Fruit fly (Drosophila melanogaster): Measurements from ENCODE around the gene CG5199.

Gene CG5199

dm6 chr3L:20436069-20436468 lies 16.6 kb downstream of the CG5199 start, which contains the start of the genes mRpL15 and CtIP (continued):
- peak; percentile 39 for TF ChIP-seq MESR4 (GFP tag; optimal IDR thresholded peaks at IDR 0.05)
- TF ChIP-seq CG13775 (GFP tag; optimal IDR thresholded peaks at IDR 0.05), result no peak
- no peak for TF ChIP-seq nom (GFP tag; optimal IDR thresholded peaks at IDR 0.05)
- TF ChIP-seq Bgb (GFP tag; IDR thresholded peaks at IDR 0.05; ENCODE audit: partially characterized antibody), result peak; percentile 39; the same call in 1 of the 2 replicates
- peak; percentile 47 for TF ChIP-seq CG12659 (GFP tag; optimal IDR thresholded peaks at IDR 0.05)
- TF ChIP-seq BEAF-32 (GFP tag; optimal IDR thresholded peaks at IDR 0.05), result peak; percentile 43
- peak; percentile 5 for TF ChIP-seq CG2116 (GFP tag; optimal IDR thresholded peaks at IDR 0.05)
- TF ChIP-seq Sry-δ (GFP tag; optimal IDR thresholded peaks at IDR 0.05), result peak; percentile 39
- TF ChIP-seq amos (GFP tag; IDR thresholded peaks at IDR 0.05; ENCODE audit: partially characterized antibody), result peak; percentile 36; the same call in 1 of the 2 replicates
- peak; percentile 86 for TF ChIP-seq MBD-R2 (GFP tag; IDR thresholded peaks at IDR 0.05)
- peak; percentile 79 for TF ChIP-seq pzg (GFP tag; optimal IDR thresholded peaks at IDR 0.05)
- peak; percentile 33 for TF ChIP-seq sens (GFP tag)
- no peak for TF ChIP-seq cg (GFP tag; optimal IDR thresholded peaks at IDR 0.05)

- TF ChIP-seq Hand (GFP tag; optimal IDR thresholded peaks at IDR 0.05), result no peak
- no peak for TF ChIP-seq CG11695 (GFP tag; IDR thresholded peaks at IDR 0.05)
- no peak for TF ChIP-seq tx (GFP tag; optimal IDR thresholded peaks at IDR 0.05)
- no peak for TF ChIP-seq Oaz (GFP tag; IDR thresholded peaks at IDR 0.05)
- TF ChIP-seq Ets65A (GFP tag), result peak; percentile 64
- peak; percentile 69 for TF ChIP-seq CG2116 (GFP tag; optimal IDR thresholded peaks at IDR 0.05)
- peak; percentile 61 for TF ChIP-seq lbe (GFP tag; optimal IDR thresholded peaks at IDR 0.05)
- TF ChIP-seq CG14667 (GFP tag; IDR thresholded peaks at IDR 0.05), result no peak
- TF ChIP-seq Xrp1 (GFP tag; IDR thresholded peaks at IDR 0.05), result no peak
- no peak for TF ChIP-seq CG10366 (GFP tag; IDR thresholded peaks at IDR 0.05)
- TF ChIP-seq HLH3B (GFP tag; IDR thresholded peaks at IDR 0.05), result no peak
- TF ChIP-seq CrebB (tag; optimal IDR thresholded peaks at IDR 0.05), result no peak
- no peak for TF ChIP-seq esg (GFP tag; conservative IDR thresholded peaks at IDR 0.05)
- peak; percentile 48 for TF ChIP-seq CHES-1-like (GFP tag; optimal IDR thresholded peaks at IDR 0.05)
- peak; percentile 51 for TF ChIP-seq Ets97D (GFP tag; optimal IDR thresholded peaks at IDR 0.05)
- no peak for TF ChIP-seq eyg (GFP tag; optimal IDR thresholded peaks at IDR 0.05)
- TF ChIP-seq CG2875 (GFP tag; optimal IDR thresholded peaks at IDR 0.05), result no peak
- no peak for TF ChIP-seq usp (GFP tag; optimal IDR thresholded peaks at IDR 0.05)
- no peak for TF ChIP-seq CG12219 (GFP tag; optimal IDR thresholded peaks at IDR 0.05)
- TF ChIP-seq Fer2 (tag; optimal IDR thresholded peaks at IDR 0.05), result no peak
- no peak for TF ChIP-seq CG8359 (GFP tag; optimal IDR thresholded peaks at IDR 0.05; ENCODE audit: borderline replicate concordance)
- no peak for TF ChIP-seq CG17328 (GFP tag; IDR thresholded peaks at IDR 0.05)
- TF ChIP-seq sima (GFP tag; optimal IDR thresholded peaks at IDR 0.05), result no peak
- peak; percentile 36 for TF ChIP-seq phol (tag; optimal IDR thresholded peaks at IDR 0.05)
- TF ChIP-seq CG9437 (GFP tag; optimal IDR thresholded peaks at IDR 0.05), result no peak
- TF ChIP-seq CG17186 (GFP tag; optimal IDR thresholded peaks at IDR 0.05), result peak; percentile 62
- TF ChIP-seq Ssrp (tag; optimal IDR thresholded peaks at IDR 0.05), result no peak
- TF ChIP-seq CG7786 (GFP tag; optimal IDR thresholded peaks at IDR 0.05), result no peak
- TF ChIP-seq CG18011 (GFP tag; optimal IDR thresholded peaks at IDR 0.05), result no peak
- no peak for TF ChIP-seq CG15601 (tag; optimal IDR thresholded peaks at IDR 0.05)
- TF ChIP-seq vnd (GFP tag; IDR thresholded peaks at IDR 0.05; ENCODE audit: partially characterized antibody), result peak; percentile 55; the same call in 1 of the 3 replicates
- TF ChIP-seq CG10267 (tag; optimal IDR thresholded peaks at IDR 0.05), result peak; percentile 62
- TF ChIP-seq Hmx (GFP tag; optimal IDR thresholded peaks at IDR 0.05), result peak; percentile 3
- no peak for TF ChIP-seq pita (GFP tag; optimal IDR thresholded peaks at IDR 0.05)
- no peak for TF ChIP-seq CG16815 (GFP tag; optimal IDR thresholded peaks at IDR 0.05)
- no peak for TF ChIP-seq CG9609 (GFP tag; optimal IDR thresholded peaks at IDR 0.05)
- TF ChIP-seq ATbp (GFP tag; optimal IDR thresholded peaks at IDR 0.05), result no peak
- no peak for TF ChIP-seq GATAe (GFP tag; conservative IDR thresholded peaks at IDR 0.05)
These were observed 20.4 kb downstream of the CG5199 start, which contains the start of the genes Las and Psn for dm6 chr3L:20432297-20432696. TSS of gene Las (minus strand) at chr3L:20432361. TSS of gene Psn (plus strand) at chr3L:20432468.
